Worm (Caenorhabditis elegans) whole organism, midembryonic: ENCODE data around the gene F39C12.1.
A peak's percentile ranks its signal among the peaks of the same experiment; 100 is the strongest.

Experiments used
- T22C8.4 ChIP-seq: fragments of 200-800 bp; sonication (Bioruptor generic); IDR thresholded peaks from 2 replicates; pipeline ENCODE4 v1.3.6; 2022; ENCODE audit warnings: missing genetic modification characterization, missing compliant biosample characterization
- flt-1 ChIP-seq: fragments of 200-800 bp; sonication (Bioruptor generic); IDR thresholded peaks from 2 replicates; pipeline ENCODE4 v1.3.6; 2022; ENCODE audit warnings: missing genetic modification characterization, missing compliant biosample characterization
- klf-2 ChIP-seq: fragments of 200-800 bp; sonication (Bioruptor generic); conservative IDR thresholded peaks from 2 replicates; pipeline ENCODE4 v1.3.6; 2022; ENCODE audit warnings: missing genetic modification reagents, missing genetic modification characterization, missing compliant biosample characterization
- med-1 ChIP-seq: sonication (generic microtip); optimal IDR thresholded peaks from 2 replicates; lab custom pipeline; 2017; ENCODE audit warnings: missing genetic modification characterization, mild to moderate bottlenecking, missing compliant biosample characterization, antibody characterized with exemption, missing genetic modification reagents; ENCODE audit not compliant: insufficient read depth
- ref-1 ChIP-seq: fragments of 200-800 bp; sonication (Bioruptor generic); conservative IDR thresholded peaks from 2 replicates; pipeline ENCODE4 v1.3.6; 2022; ENCODE audit warnings: missing genetic modification reagents, missing genetic modification characterization, missing compliant biosample characterization
- tab-1 ChIP-seq: fragments of 200-800 bp; sonication (Bioruptor generic); IDR thresholded peaks from 2 replicates; pipeline ENCODE4 v1.3.6; 2022; ENCODE audit warnings: missing genetic modification characterization, missing compliant biosample characterization
- ztf-23 ChIP-seq: fragments of 200-800 bp; sonication (Bioruptor generic); IDR thresholded peaks from 2 replicates; pipeline ENCODE4 v1.3.6; 2022; ENCODE audit warnings: missing genetic modification reagents, missing genetic modification characterization, missing compliant biosample characterization
- ztf-29 ChIP-seq: fragments of 200-800 bp; sonication (Bioruptor generic); IDR thresholded peaks from 2 replicates; pipeline ENCODE4 v1.3.6; 2022; ENCODE audit warnings: missing genetic modification reagents, missing genetic modification characterization, missing compliant biosample characterization

ce11 chrX:4869627-4870026 lies 16.6 kb upstream of the F39C12.1 start:
- TF ChIP-seq ref-1 = no peak
- no peak for TF ChIP-seq ztf-29
- peak; percentile 34; the same call in 1 of the 2 replicates for TF ChIP-seq tab-1 (GFP tag; lab: Robert Waterston, UW)
- no peak for TF ChIP-seq klf-2 (GFP tag; lab: Robert Waterston, UW)
- TF ChIP-seq flt-1 (GFP tag; lab: Robert Waterston, UW) = no peak
- TF ChIP-seq med-1 = no peak
- no peak for TF ChIP-seq T22C8.4 (GFP tag; lab: Robert Waterston, UW)
- TF ChIP-seq ztf-23 = no peak
